Fruit fly (Drosophila melanogaster) whole organism, embryonic: ENCODE measurements around the gene sud1.
A peak's percentile ranks its signal among the peaks of the same experiment; 100 is the strongest.

Source experiments
- Adf1 ChIP-seq: fragments of 200-800 bp; sonication (Bioruptor generic); IDR thresholded peaks from 2 replicates; pipeline ENCODE4 v1.3.6; 2022; ENCODE audit warnings: missing biosample characterization, missing genetic modification characterization
- Atf3 ChIP-seq: fragments of 200-800 bp; sonication (Bioruptor generic); optimal IDR thresholded peaks from 3 replicates; lab custom pipeline; 2016; ENCODE audit warnings: missing biosample characterization, missing genetic modification characterization
- CG10209 ChIP-seq: fragments of 200-800 bp; sonication (Bioruptor generic); optimal IDR thresholded peaks from 3 replicates; lab custom pipeline; 2017; ENCODE audit warnings: missing biosample characterization, mild to moderate bottlenecking, missing genetic modification characterization, missing genetic modification reagents
- CG10274 ChIP-seq: fragments of 200-800 bp; sonication (Bioruptor generic); optimal IDR thresholded peaks from 3 replicates; lab custom pipeline; 2017; ENCODE audit warnings: missing biosample characterization, mild to moderate bottlenecking, missing genetic modification characterization
- CG10321 ChIP-seq: fragments of 200-800 bp; sonication (Bioruptor generic); IDR thresholded peaks from 2 replicates; pipeline ENCODE4 v1.3.6; 2022; ENCODE audit warnings: missing biosample characterization, missing genetic modification characterization
- CG17186 ChIP-seq: fragments of 200-800 bp; sonication (Bioruptor generic); optimal IDR thresholded peaks from 3 replicates; lab custom pipeline; 2017; ENCODE audit warnings: missing biosample characterization, missing genetic modification reagents, missing genetic modification characterization
- CG17359 ChIP-seq: fragments of 200-800 bp; sonication (Bioruptor generic); optimal IDR thresholded peaks from 3 replicates; lab custom pipeline; 2018; ENCODE audit warnings: missing biosample characterization, mild to moderate bottlenecking, missing genetic modification characterization, moderate library complexity
- CG17912 ChIP-seq: fragments of 200-800 bp; sonication (Bioruptor generic); optimal IDR thresholded peaks from 2 replicates; lab custom pipeline; 2018; ENCODE audit warnings: missing biosample characterization, mild to moderate bottlenecking, missing genetic modification characterization
- CG18599 ChIP-seq: fragments of 200-800 bp; sonication (Bioruptor generic); optimal IDR thresholded peaks from 3 replicates; lab custom pipeline; 2017; ENCODE audit warnings: missing biosample characterization, missing genetic modification characterization, mild to moderate bottlenecking, moderate library complexity, missing genetic modification reagents
- CG30020 ChIP-seq: fragments of 200-800 bp; optimal IDR thresholded peaks from 2 replicates; lab custom pipeline; 2019; ENCODE audit warnings: missing biosample characterization, mild to moderate bottlenecking, missing genetic modification characterization, moderate library complexity
- CG32772 ChIP-seq: fragments of 200-800 bp; sonication (Bioruptor generic); IDR thresholded peaks from 2 replicates; pipeline ENCODE4 v1.3.6; 2022; ENCODE audit warnings: missing biosample characterization, missing genetic modification characterization
- CG6689 ChIP-seq: fragments of 200-800 bp; sonication (Bioruptor generic); IDR thresholded peaks from 2 replicates; pipeline ENCODE4 v1.3.6; 2022; ENCODE audit warnings: missing biosample characterization, missing genetic modification characterization
- CG7745 ChIP-seq: fragments of 200-800 bp; sonication (Bioruptor generic); optimal IDR thresholded peaks from 2 replicates; lab custom pipeline; 2018; ENCODE audit warnings: missing biosample characterization, mild to moderate bottlenecking, missing genetic modification characterization, moderate library complexity
- CG7963 ChIP-seq: fragments of 200-800 bp; sonication (Bioruptor generic); IDR thresholded peaks from 3 replicates; pipeline ENCODE4 v1.3.6; 2022; ENCODE audit warnings: missing biosample characterization, missing genetic modification characterization; ENCODE audit not compliant: partially characterized antibody
- CG9932 ChIP-seq: fragments of 200-800 bp; sonication (Bioruptor generic); IDR thresholded peaks from 2 replicates; pipeline ENCODE4 v1.3.6; 2022; ENCODE audit warnings: missing biosample characterization, missing genetic modification characterization
- Dad ChIP-seq: fragments of 200-800 bp; sonication (Bioruptor generic); optimal IDR thresholded peaks from 3 replicates; lab custom pipeline; 2016; ENCODE audit warnings: missing biosample characterization, missing genetic modification characterization
- Dbx ChIP-seq: fragments of 200-800 bp; sonication (Bioruptor generic); IDR thresholded peaks from 3 replicates; pipeline ENCODE4 v1.3.6; 2022; ENCODE audit warnings: missing biosample characterization, missing genetic modification characterization
- E2f2 ChIP-seq: fragments of 200-800 bp; sonication (Bioruptor generic); IDR thresholded peaks from 2 replicates; pipeline ENCODE4 v1.3.6; 2022; ENCODE audit warnings: missing biosample characterization, missing genetic modification characterization
- HLH4C ChIP-seq: fragments of 200-800 bp; sonication (Bioruptor generic); IDR thresholded peaks from 3 replicates; pipeline ENCODE4 v1.3.6; 2022; ENCODE audit warnings: missing biosample characterization, missing genetic modification characterization; ENCODE audit not compliant: partially characterized antibody
- Hand ChIP-seq: fragments of 200-800 bp; sonication (Bioruptor generic); optimal IDR thresholded peaks from 2 replicates; lab custom pipeline; 2017; ENCODE audit warnings: mild to moderate bottlenecking, missing biosample characterization, missing genetic modification reagents, missing genetic modification characterization
- HmgD ChIP-seq: fragments of 200-800 bp; sonication (Bioruptor generic); optimal IDR thresholded peaks from 3 replicates; lab custom pipeline; 2016; ENCODE audit warnings: missing biosample characterization, missing genetic modification characterization
- Jarid2 ChIP-seq: fragments of 200-800 bp; sonication (Bioruptor generic); optimal IDR thresholded peaks from 3 replicates; lab custom pipeline; 2017; ENCODE audit warnings: mild to moderate bottlenecking, missing biosample characterization, missing genetic modification reagents, missing genetic modification characterization
- Meics ChIP-seq: fragments of 200-800 bp; sonication (Bioruptor generic); optimal IDR thresholded peaks from 2 replicates; lab custom pipeline; 2017; ENCODE audit warnings: missing biosample characterization, mild to moderate bottlenecking, missing genetic modification characterization
- Mes4 ChIP-seq: fragments of 200-800 bp; sonication (Bioruptor generic); optimal IDR thresholded peaks from 2 replicates; lab custom pipeline; 2016; ENCODE audit warnings: missing biosample characterization, missing genetic modification characterization
- NfI ChIP-seq: fragments of 200-800 bp; sonication (Bioruptor generic); optimal IDR thresholded peaks from 3 replicates; lab custom pipeline; 2018; ENCODE audit warnings: missing biosample characterization, mild to moderate bottlenecking, missing genetic modification characterization, moderate library complexity
- Optix ChIP-seq: fragments of 200-800 bp; sonication (Bioruptor generic); IDR thresholded peaks from 3 replicates; pipeline ENCODE4 v1.3.6; 2022; ENCODE audit warnings: missing biosample characterization, missing genetic modification characterization
- Ravus ChIP-seq: fragments of 200-800 bp; sonication (Bioruptor generic); IDR thresholded peaks from 2 replicates; pipeline ENCODE4 v1.3.6; 2022; ENCODE audit warnings: missing biosample characterization, missing genetic modification characterization
- Taf1 ChIP-seq: fragments of 200-800 bp; sonication (Bioruptor generic); IDR thresholded peaks from 2 replicates; pipeline ENCODE4 v1.3.6; 2022; ENCODE audit warnings: missing biosample characterization, missing genetic modification characterization
- ab ChIP-seq: fragments of 200-800 bp; sonication (Bioruptor generic); optimal IDR thresholded peaks from 2 replicates; lab custom pipeline; 2016; ENCODE audit warnings: missing biosample characterization, missing genetic modification characterization
- ap ChIP-seq: fragments of 200-800 bp; sonication (Bioruptor generic); IDR thresholded peaks from 2 replicates; pipeline ENCODE4 v1.3.6; 2022; ENCODE audit warnings: missing biosample characterization, missing genetic modification characterization
- bowl ChIP-seq: fragments of 200-800 bp; sonication (Bioruptor generic); IDR thresholded peaks from 2 replicates; pipeline ENCODE4 v1.3.6; 2022; ENCODE audit warnings: missing biosample characterization, missing genetic modification characterization
- br ChIP-seq: fragments of >200 bp; optimal IDR thresholded peaks from 2 replicates; lab custom pipeline; 2017
- bsh ChIP-seq, 2 experiments: fragments of 200-800 bp; sonication (Bioruptor generic); optimal IDR thresholded peaks; 2 replicates each; lab custom pipeline; 2017 to 2018; ENCODE audit warnings: mild to moderate bottlenecking in 2 of 2, missing biosample characterization in 2 of 2, missing genetic modification characterization in 2 of 2, moderate library complexity in 1 of 2
- cas ChIP-seq: fragments of 200-800 bp; sonication (Bioruptor generic); IDR thresholded peaks from 2 replicates; pipeline ENCODE4 v1.3.6; 2022; ENCODE audit warnings: missing biosample characterization, missing genetic modification characterization
- da ChIP-seq: fragments of 200-800 bp; sonication (Bioruptor generic); optimal IDR thresholded peaks from 2 replicates; lab custom pipeline; 2016; ENCODE audit warnings: missing biosample characterization, missing genetic modification characterization
- dan ChIP-seq: fragments of 200-800 bp; sonication (Bioruptor generic); IDR thresholded peaks from 2 replicates; pipeline ENCODE4 v1.3.6; 2022; ENCODE audit warnings: missing biosample characterization, missing genetic modification characterization
- dati ChIP-seq: fragments of 200-800 bp; sonication (Bioruptor generic); IDR thresholded peaks from 2 replicates; pipeline ENCODE4 v1.3.6; 2022; ENCODE audit warnings: missing biosample characterization, missing genetic modification characterization
- dmrt99B ChIP-seq: fragments of 200-800 bp; sonication (Bioruptor generic); optimal IDR thresholded peaks from 2 replicates; lab custom pipeline; 2018; ENCODE audit warnings: missing biosample characterization, mild to moderate bottlenecking, missing genetic modification characterization, moderate library complexity
- ems ChIP-seq: fragments of 200-800 bp; sonication (Bioruptor generic); optimal IDR thresholded peaks from 3 replicates; lab custom pipeline; 2016; ENCODE audit warnings: missing biosample characterization, missing genetic modification characterization
- fu2 ChIP-seq: fragments of 200-800 bp; sonication (Bioruptor generic); optimal IDR thresholded peaks from 2 replicates; lab custom pipeline; 2016; ENCODE audit warnings: missing biosample characterization, missing genetic modification characterization
- gcm2 ChIP-seq: fragments of 200-800 bp; sonication (Bioruptor generic); optimal IDR thresholded peaks from 2 replicates; lab custom pipeline; 2016; ENCODE audit warnings: missing biosample characterization, missing genetic modification characterization
- gfzf ChIP-seq: fragments of 200-800 bp; sonication (Bioruptor generic); optimal IDR thresholded peaks from 2 replicates; lab custom pipeline; 2016; ENCODE audit warnings: missing biosample characterization, mild to moderate bottlenecking, missing genetic modification characterization, moderate library complexity
- hb ChIP-seq: fragments of 200-800 bp; sonication (Bioruptor generic); IDR thresholded peaks from 3 replicates; pipeline ENCODE4 v1.3.6; 2022; ENCODE audit warnings: missing biosample characterization, missing genetic modification characterization; ENCODE audit not compliant: partially characterized antibody
- hbn ChIP-seq: fragments of 200-800 bp; sonication (Bioruptor generic); IDR thresholded peaks from 2 replicates; pipeline ENCODE4 v1.3.6; 2022; ENCODE audit warnings: missing biosample characterization, missing genetic modification characterization; ENCODE audit not compliant: partially characterized antibody
- kni ChIP-seq: fragments of 200-800 bp; sonication (Bioruptor generic); optimal IDR thresholded peaks from 3 replicates; lab custom pipeline; 2017; ENCODE audit warnings: mild to moderate bottlenecking, missing biosample characterization, missing genetic modification reagents, missing genetic modification characterization
- lola ChIP-seq, 3 experiments: fragments of >200 bp in 2 of 3; fragments of 200-800 bp in 1 of 3; sonication (Bioruptor generic) in 1 of 3; optimal IDR thresholded peaks; 2 replicates each; lab custom pipeline; 2017 to 2019; ENCODE audit warnings: missing biosample characterization in 3 of 3, missing genetic modification characterization in 3 of 3, mild to moderate bottlenecking in 1 of 3, moderate library complexity in 1 of 3
- nmo ChIP-seq: fragments of 200-800 bp; sonication (Bioruptor generic); optimal IDR thresholded peaks from 2 replicates; lab custom pipeline; 2018; ENCODE audit warnings: missing biosample characterization, mild to moderate bottlenecking, missing genetic modification characterization, moderate library complexity
- p53 ChIP-seq: fragments of 200-800 bp; sonication (Bioruptor generic); optimal IDR thresholded peaks from 2 replicates; lab custom pipeline; 2016; ENCODE audit warnings: missing biosample characterization, missing genetic modification characterization
- slp2 ChIP-seq: fragments of 200-800 bp; sonication (Bioruptor generic); optimal IDR thresholded peaks from 2 replicates; lab custom pipeline; 2016; ENCODE audit warnings: missing biosample characterization, missing genetic modification characterization
- wdn ChIP-seq: fragments of 200-800 bp; sonication (Bioruptor generic); IDR thresholded peaks from 2 replicates; pipeline ENCODE4 v1.3.6; 2022; ENCODE audit warnings: missing biosample characterization, missing genetic modification characterization
- wor ChIP-seq: fragments of 200-800 bp; sonication (Bioruptor generic); IDR thresholded peaks from 2 replicates; pipeline ENCODE4 v1.3.6; 2022; ENCODE audit warnings: missing biosample characterization, missing genetic modification characterization

The sud1 gene

DNA sequence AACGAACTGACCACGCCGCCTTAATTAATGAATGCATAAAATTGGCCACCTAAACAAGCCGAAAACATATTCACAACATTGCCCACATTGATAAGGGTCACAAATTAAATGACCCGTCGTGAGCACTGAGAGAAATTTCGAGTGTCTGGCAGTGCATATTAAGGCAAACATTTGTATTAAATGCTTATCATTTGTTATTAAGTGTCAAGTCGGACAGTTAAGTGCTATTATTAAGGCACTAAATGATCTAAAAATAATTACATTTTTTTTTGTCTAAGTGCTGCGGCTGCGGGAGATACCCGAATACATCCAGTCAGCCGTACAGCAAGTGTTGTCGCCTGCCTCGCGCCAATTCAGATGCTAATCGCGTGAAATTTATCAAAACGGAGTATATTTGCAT, 44.8 kb upstream of the sud1 start (continued):
- TF ChIP-seq fu2 (peak; percentile 32), CG9932 (GFP tag; lab: Robert Waterston, UW) (peak; percentile 71), HLH4C (GFP tag; lab: Robert Waterston, UW) (no peak), NfI (GFP tag; lab: Kevin White, UChicago) (peak; percentile 49), gcm2 (peak; percentile 25), Atf3 (GFP tag; lab: Kevin White, UChicago) (peak; percentile 37), dan (GFP tag; lab: Robert Waterston, UW) (no peak), Optix (peak; percentile 62; the same call in 2 of the 3 replicates), E2f2 (GFP tag; lab: Robert Waterston, UW) (peak; percentile 40; the same call in 1 of the 2 replicates), ems (GFP tag; lab: Kevin White, UChicago) (peak; percentile 51), Hand (GFP tag; lab: Kevin White, UChicago) (no peak), CG7745 (tag; lab: Kevin White, UChicago) (no peak), Adf1 (GFP tag; lab: Robert Waterston, UW) (no peak), Dbx (GFP tag; lab: Robert Waterston, UW) (peak; percentile 69; the same call in 1 of the 3 replicates), HmgD (GFP tag; lab: Kevin White, UChicago) (no peak), CG17359 (peak; percentile 80), CG7963 (GFP tag; lab: Robert Waterston, UW) (no peak), CG30020 (tag; lab: Kevin White, UChicago) (no peak), da (no peak), bowl (no peak), cas (0 out of 2 replicates have a peak, but pooled peaks have one; percentile 19), Ravus (GFP tag; lab: Robert Waterston, UW) (no peak; the same call in 1 of the 2 replicates), CG6689 (GFP tag; lab: Robert Waterston, UW) (peak; percentile 63; the same call in 1 of the 2 replicates), bsh (GFP tag; optimal IDR thresholded peaks at IDR 0.05; lab: Kevin White, UChicago) (peak in 1 of 2 experiments; percentile 49), CG32772 (GFP tag; lab: Robert Waterston, UW) (peak; percentile 67), CG17912 (GFP tag; lab: Kevin White, UChicago) (no peak), wdn (GFP tag; lab: Robert Waterston, UW) (peak; percentile 23; the same call in 1 of the 2 replicates), Mes4 (GFP tag; lab: Kevin White, UChicago) (peak; percentile 32), dati (GFP tag; lab: Robert Waterston, UW) (no peak), nmo (peak; percentile 60), hb (GFP tag; lab: Robert Waterston, UW) (no peak), CG10209 (peak; percentile 49), br (lab: Kevin White, UChicago) (no peak), ab (GFP tag; lab: Kevin White, UChicago) (peak; percentile 51), dmrt99B (tag; lab: Kevin White, UChicago) (peak; percentile 85), slp2 (peak; percentile 31), p53 (GFP tag; lab: Kevin White, UChicago) (no peak), Taf1 (GFP tag; lab: Robert Waterston, UW) (0 out of 2 replicates have a peak, but pooled peaks have one; percentile 22), Jarid2 (peak; percentile 5), Meics (GFP tag; lab: Kevin White, UChicago) (peak; percentile 74), kni (GFP tag; lab: Kevin White, UChicago) (no peak), wor (GFP tag; lab: Robert Waterston, UW) (peak; percentile 46; the same call in 1 of the 2 replicates), ap (GFP tag; lab: Robert Waterston, UW) (peak; percentile 71), Dad (peak; percentile 42), CG10321 (GFP tag; lab: Robert Waterston, UW) (0 out of 2 replicates have a peak, but pooled peaks have one; percentile 37), hbn (GFP tag; lab: Robert Waterston, UW) (no peak), CG10274 (GFP tag; lab: Kevin White, UChicago) (peak; percentile 14), lola (GFP tag; optimal IDR thresholded peaks at IDR 0.05; lab: Kevin White, UChicago) (no peak), CG17186 (GFP tag; lab: Kevin White, UChicago) (no peak), gfzf (no peak), CG18599 (peak; percentile 54)
